Fruit fly (Drosophila melanogaster): ENCODE data around the gene Rab23.

- TF ChIP-seq psq (optimal IDR thresholded peaks at IDR 0.05) (no peak), usp (GFP tag; optimal IDR thresholded peaks at IDR 0.05) (no peak)
Measured at dm6 chr3R:5682921-5683748, 2.1 kb downstream of the Rab23 start.

All from whole organism.